Worm (Caenorhabditis elegans): ENCODE results near the gene klc-1.

Gene klc-1

ce11 chrIV:11101383-11101782, 17.8 kb downstream of the klc-1 start, which contains the start of gene srlf-18:
srlf-18 (minus strand) TSS chrIV:11101483.
- TF ChIP-seq F49E8.2 (tag; optimal IDR thresholded peaks at IDR 0.05; ENCODE audit: insufficient read depth) (no peak), ama-1 (optimal IDR thresholded peaks at IDR 0.05) (no peak), ama-1 (GFP tag; optimal IDR thresholded peaks at IDR 0.05) (no peak), Y95B8A.8 (GFP tag; IDR thresholded peaks at IDR 0.05) (no peak), hmg-20 (GFP tag; IDR thresholded peaks at IDR 0.05) (no peak), T07F8.4 (tag; optimal IDR thresholded peaks at IDR 0.05) (no peak), snpc-3.4 (tag; optimal IDR thresholded peaks at IDR 0.05) (no peak), ztf-3 (GFP tag; optimal IDR thresholded peaks at IDR 0.05) (no peak), efl-1 (GFP tag; optimal IDR thresholded peaks at IDR 0.05) (no peak), ceh-58 (GFP tag; IDR thresholded peaks at IDR 0.05) (no peak), T26A5.8 (tag; optimal IDR thresholded peaks at IDR 0.05) (no peak), mel-28 (tag; optimal IDR thresholded peaks at IDR 0.05; ENCODE audit: borderline replicate concordance) (no peak), aptf-2 (GFP tag; conservative IDR thresholded peaks at IDR 0.05) (no peak), C17E4.6 (GFP tag; IDR thresholded peaks at IDR 0.05) (no peak), hmg-1.2 (GFP tag; IDR thresholded peaks at IDR 0.05) (no peak), akir-1 (GFP tag; optimal IDR thresholded peaks at IDR 0.05) (no peak), K12H6.12 (tag; optimal IDR thresholded peaks at IDR 0.05) (no peak), nhr-80 (tag; optimal IDR thresholded peaks at IDR 0.05) (no peak), madf-3 (GFP tag; IDR thresholded peaks at IDR 0.05) (no peak), tbx-9 (tag; optimal IDR thresholded peaks at IDR 0.05; ENCODE audit: borderline replicate concordance) (no peak)

ce11 chrIV:11102608-11103007, 19.1 kb downstream of the klc-1 start, which contains the start of gene srlf-17:
srlf-17 (minus strand) TSS chrIV:11102708.
- TF ChIP-seq lsy-27 (tag; optimal IDR thresholded peaks at IDR 0.05; ENCODE audit: borderline replicate concordance, insufficient read depth) (no peak), ceh-40 (GFP tag; IDR thresholded peaks at IDR 0.05) (no peak), mxl-1 (tag; optimal IDR thresholded peaks at IDR 0.05) (no peak), lin-40 (tag; optimal IDR thresholded peaks at IDR 0.05) (no peak), lsl-1 (GFP tag; optimal IDR thresholded peaks at IDR 0.05) (no peak), C06A6.2 (GFP tag; conservative IDR thresholded peaks at IDR 0.05) (no peak), hlh-12 (tag; optimal IDR thresholded peaks at IDR 0.05) (no peak), F52B5.7 (tag; optimal IDR thresholded peaks at IDR 0.05) (no peak), gei-17 (GFP tag; optimal IDR thresholded peaks at IDR 0.05) (no peak), him-1 (tag; optimal IDR thresholded peaks at IDR 0.05) (no peak), lin-54 (GFP tag; optimal IDR thresholded peaks at IDR 0.05) (no peak), egl-18 (GFP tag; IDR thresholded peaks at IDR 0.05) (no peak), tbp1 (GFP tag; optimal IDR thresholded peaks at IDR 0.05) (no peak), egrh-3 (GFP tag; IDR thresholded peaks at IDR 0.05) (no peak)

ce11 chrIV:11103501-11103900, 20.0 kb downstream of the klc-1 start:
- no peak for TF ChIP-seq Y67H2A.10 (GFP tag; conservative IDR thresholded peaks at IDR 0.05)
- TF ChIP-seq hsf-1 (GFP tag; IDR thresholded peaks at IDR 0.05), result no peak
- no peak for TF ChIP-seq T26A5.8 (tag; optimal IDR thresholded peaks at IDR 0.05)
- no peak for TF ChIP-seq ztf-28 (GFP tag; IDR thresholded peaks at IDR 0.05)
- TF ChIP-seq Y53F4B.3 (GFP tag; IDR thresholded peaks at IDR 0.05), result no peak
- no peak for TF ChIP-seq tbx-9 (tag; optimal IDR thresholded peaks at IDR 0.05; ENCODE audit: borderline replicate concordance)
- no peak for TF ChIP-seq lin-26 (GFP tag; IDR thresholded peaks at IDR 0.05)
- TF ChIP-seq lsy-27 (tag; optimal IDR thresholded peaks at IDR 0.05; ENCODE audit: borderline replicate concordance, insufficient read depth), result no peak
- TF ChIP-seq hmg-20 (GFP tag; IDR thresholded peaks at IDR 0.05), result no peak
- no peak for TF ChIP-seq pha-4 (tag; optimal IDR thresholded peaks at IDR 0.05)
- TF ChIP-seq let-526 (GFP tag; IDR thresholded peaks at IDR 0.05), result no peak
